Fruit fly (Drosophila melanogaster): ENCODE measurements around the gene CG13083.
A peak's percentile ranks its signal among the peaks of the same experiment; 100 is the strongest.

CG13083 gene

dm6 chr2L:19533247-19533646 lies 46.0 kb downstream of the CG13083 start, which contains the start of gene CG33116 (continued):
- TF ChIP-seq CG6272 (GFP tag; IDR thresholded peaks at IDR 0.05): peak; percentile 30; the same call in 1 of the 2 replicates
- no peak for TF ChIP-seq CG2129 (GFP tag; IDR thresholded peaks at IDR 0.05; ENCODE audit: partially characterized antibody)
- TF ChIP-seq C15 (GFP tag; IDR thresholded peaks at IDR 0.05): 0 out of 3 replicates have a peak, but pooled peaks have one; percentile 22
- peak; percentile 89; the same call in 2 of the 3 replicates for TF ChIP-seq CG2199 (GFP tag; IDR thresholded peaks at IDR 0.05)
- peak; percentile 98 for TF ChIP-seq Ets65A (GFP tag)
- TF ChIP-seq CG9609 (GFP tag; optimal IDR thresholded peaks at IDR 0.05): peak; percentile 83
- TF ChIP-seq lilli (GFP tag; optimal IDR thresholded peaks at IDR 0.05): peak; percentile 89
- TF ChIP-seq CG5180 (GFP tag; optimal IDR thresholded peaks at IDR 0.05): peak; percentile 9
- TF ChIP-seq dysf (GFP tag; IDR thresholded peaks at IDR 0.05): peak; percentile 80
- peak; percentile 70 for TF ChIP-seq da (GFP tag; optimal IDR thresholded peaks at IDR 0.05)
- TF ChIP-seq sens (GFP tag): peak; percentile 97
- TF ChIP-seq CG17186 (GFP tag; optimal IDR thresholded peaks at IDR 0.05): peak; percentile 70
- TF ChIP-seq Hr78 (GFP tag; optimal IDR thresholded peaks at IDR 0.05): peak in 1 of 2 experiments; percentile 17
- peak; percentile 67 for TF ChIP-seq CG32772 (GFP tag; IDR thresholded peaks at IDR 0.05)
- TF ChIP-seq CG2712 (tag; optimal IDR thresholded peaks at IDR 0.05): peak; percentile 84
- peak; percentile 96 for TF ChIP-seq MBD-R2 (GFP tag; IDR thresholded peaks at IDR 0.05)
- TF ChIP-seq NfI (GFP tag; optimal IDR thresholded peaks at IDR 0.05): peak; percentile 87
- peak; percentile 56 for TF ChIP-seq jing (GFP tag; optimal IDR thresholded peaks at IDR 0.05)
- peak; percentile 88 for TF ChIP-seq CG8290 (GFP tag; optimal IDR thresholded peaks at IDR 0.05)
- peak; percentile 42 to 93 for TF ChIP-seq CG8290 (tag; optimal IDR thresholded peaks at IDR 0.05)
- no peak for TF ChIP-seq CG16813 (GFP tag; IDR thresholded peaks at IDR 0.05; ENCODE audit: partially characterized antibody)
- TF ChIP-seq NK7.1 (GFP tag; optimal IDR thresholded peaks at IDR 0.05): peak; percentile 70
- peak; percentile 79 for TF ChIP-seq Ets97D (GFP tag; optimal IDR thresholded peaks at IDR 0.05)
- TF ChIP-seq CG33213 (GFP tag; optimal IDR thresholded peaks at IDR 0.05): peak; percentile 83
- TF ChIP-seq emc (GFP tag; optimal IDR thresholded peaks at IDR 0.05): peak; percentile 28
- peak; percentile 84 for TF ChIP-seq slbo (GFP tag; IDR thresholded peaks at IDR 0.05)
- peak; percentile 86 for TF ChIP-seq dmrt99B (tag; optimal IDR thresholded peaks at IDR 0.05)
- peak; percentile 58 for TF ChIP-seq CG18011 (GFP tag; optimal IDR thresholded peaks at IDR 0.05)
- TF ChIP-seq tio (GFP tag; optimal IDR thresholded peaks at IDR 0.05): peak; percentile 70
- TF ChIP-seq CG4617 (GFP tag; optimal IDR thresholded peaks at IDR 0.05; ENCODE audit: borderline replicate concordance): peak; percentile 71
- peak; percentile 82 for TF ChIP-seq repo (GFP tag; optimal IDR thresholded peaks at IDR 0.05)
- TF ChIP-seq sob (GFP tag; IDR thresholded peaks at IDR 0.05): peak; percentile 89
- TF ChIP-seq salm (tag; optimal IDR thresholded peaks at IDR 0.05): peak; percentile 67
- TF ChIP-seq CG15514 (GFP tag; optimal IDR thresholded peaks at IDR 0.05): peak; percentile 78
- TF ChIP-seq CG18262 (tag; optimal IDR thresholded peaks at IDR 0.05): peak; percentile 87
- TF ChIP-seq CG9727 (GFP tag; optimal IDR thresholded peaks at IDR 0.05): peak; percentile 79
- TF ChIP-seq CG3281 (GFP tag; optimal IDR thresholded peaks at IDR 0.05): peak; percentile 74
- TF ChIP-seq Hr51 (GFP tag; optimal IDR thresholded peaks at IDR 0.05): peak; percentile 75 to 76
- no peak for TF ChIP-seq gt (GFP tag; IDR thresholded peaks at IDR 0.05)
- TF ChIP-seq PHDP (tag; optimal IDR thresholded peaks at IDR 0.05): peak; percentile 74
- TF ChIP-seq CG7839 (tag; optimal IDR thresholded peaks at IDR 0.05): peak; percentile 79
- TF ChIP-seq hkb (optimal IDR thresholded peaks at IDR 0.05): peak; percentile 3
- TF ChIP-seq hkb (GFP tag; IDR thresholded peaks at IDR 0.05): peak; percentile 79
- TF ChIP-seq kah (GFP tag; optimal IDR thresholded peaks at IDR 0.05): peak; percentile 43
- peak; percentile 82 for TF ChIP-seq Ptx1 (GFP tag; IDR thresholded peaks at IDR 0.05)
- TF ChIP-seq ERR (GFP tag; optimal IDR thresholded peaks at IDR 0.05): peak; percentile 60
- peak; percentile 54 for TF ChIP-seq gcm2 (GFP tag; optimal IDR thresholded peaks at IDR 0.05)
- peak; percentile 70 for TF ChIP-seq CG30431 (GFP tag; optimal IDR thresholded peaks at IDR 0.05)
- TF ChIP-seq Sry-δ (GFP tag; optimal IDR thresholded peaks at IDR 0.05): peak; percentile 48
- TF ChIP-seq CG33557 (GFP tag; optimal IDR thresholded peaks at IDR 0.05): peak; percentile 81
- peak; percentile 92 for TF ChIP-seq ci (GFP tag; IDR thresholded peaks at IDR 0.05)

Measured in whole organism, embryonic.